Worm (Caenorhabditis elegans): ENCODE results near the gene T27A1.2.

T27A1.2 gene

DNA sequence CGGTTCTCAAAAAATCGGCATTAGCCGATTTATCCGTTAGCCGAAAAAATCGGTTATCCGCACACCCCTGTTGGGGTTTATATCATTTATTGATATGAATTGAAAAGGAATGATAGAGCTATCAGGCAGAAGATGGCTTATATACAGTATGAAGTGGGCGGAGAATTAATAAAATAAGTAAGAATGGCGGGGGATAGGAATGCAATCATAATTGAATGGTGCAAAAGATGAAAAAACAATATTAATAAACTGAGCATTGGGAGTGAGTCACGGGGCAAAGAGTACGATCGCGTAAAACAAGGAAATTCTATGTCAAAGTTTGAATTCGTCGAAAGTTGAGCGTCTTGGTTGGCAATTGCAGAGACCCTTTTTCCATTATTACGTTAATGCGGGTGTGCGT is at the start of gene T27A1.2:
TSS of gene T27A1.2 (minus strand) at position 101 of the 400 bp plus-strand sequence.
- TF ChIP-seq mml-1 (tag; optimal IDR thresholded peaks at IDR 0.05) (no peak), nhr-43 (tag; optimal IDR thresholded peaks at IDR 0.05; ENCODE audit: poor library complexity, severe bottlenecking) (no peak), snpc-4 (tag; optimal IDR thresholded peaks at IDR 0.05) (no peak), ceh-82 (tag; optimal IDR thresholded peaks at IDR 0.05) (no peak), egl-5 (tag; optimal IDR thresholded peaks at IDR 0.05) (no peak), ZK546.5 (tag; optimal IDR thresholded peaks at IDR 0.05) (no peak), mdl-1 (tag; optimal IDR thresholded peaks at IDR 0.05) (no peak), fkh-2 (tag; optimal IDR thresholded peaks at IDR 0.05) (no peak), tbx-2 (tag; optimal IDR thresholded peaks at IDR 0.05) (no peak), elt-2 (tag; optimal IDR thresholded peaks at IDR 0.05) (no peak), ceh-28 (tag; optimal IDR thresholded peaks at IDR 0.05) (no peak), nhr-28 (tag; optimal IDR thresholded peaks at IDR 0.05) (no peak), nhr-76 (tag; optimal IDR thresholded peaks at IDR 0.05) (no peak), elt-1 (tag; optimal IDR thresholded peaks at IDR 0.05) (no peak), nfya-1 (tag; optimal IDR thresholded peaks at IDR 0.05; ENCODE audit: insufficient read depth) (no peak), ztf-4 (tag; optimal IDR thresholded peaks at IDR 0.05) (no peak), pqm-1 (tag; optimal IDR thresholded peaks at IDR 0.05) (no peak)

DNA sequence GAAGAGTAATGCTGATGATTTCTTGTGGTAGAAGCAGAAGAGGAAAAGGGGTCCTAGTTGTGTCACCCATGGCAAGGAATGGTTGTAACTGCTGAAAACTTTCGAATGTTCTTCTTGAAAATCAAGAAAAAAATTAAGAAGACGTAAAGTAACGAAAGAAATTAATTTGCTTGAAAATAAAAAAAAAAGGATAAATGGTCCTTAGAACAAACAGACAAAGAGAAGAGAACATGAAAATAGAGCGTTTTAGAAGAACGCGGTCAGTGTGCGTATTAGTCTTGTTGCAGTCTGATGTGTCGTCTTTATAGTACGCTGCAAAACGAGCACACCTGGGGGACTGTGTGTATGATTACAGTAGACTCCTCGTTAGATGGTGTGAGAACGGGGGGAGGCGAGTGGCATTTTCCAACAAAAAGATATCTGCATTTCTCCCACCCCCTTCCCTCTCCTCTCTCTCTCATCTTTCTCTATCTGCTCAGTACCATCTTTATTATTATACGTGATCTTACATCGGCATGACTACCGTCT is 47.7 kb upstream of the T27A1.2 start, which contains the start of the genes W08F4.12 and W08F4.13:
TSS of gene W08F4.12 (minus strand) at position 101 of the 528 bp plus-strand sequence.
TSS of gene W08F4.13 (plus strand) at position 478 of the 528 bp plus-strand sequence.
- TF ChIP-seq nfya-1 (tag; optimal IDR thresholded peaks at IDR 0.05; ENCODE audit: insufficient read depth) (no peak), ceh-9 (tag; optimal IDR thresholded peaks at IDR 0.05) (no peak), elt-2 (tag; optimal IDR thresholded peaks at IDR 0.05) (no peak), tbx-2 (tag; optimal IDR thresholded peaks at IDR 0.05) (no peak), mdl-1 (tag; optimal IDR thresholded peaks at IDR 0.05) (no peak), lin-39 (tag; optimal IDR thresholded peaks at IDR 0.05) (no peak), jun-1 (tag; optimal IDR thresholded peaks at IDR 0.05) (no peak), ZK546.5 (tag; optimal IDR thresholded peaks at IDR 0.05) (no peak)

DNA sequence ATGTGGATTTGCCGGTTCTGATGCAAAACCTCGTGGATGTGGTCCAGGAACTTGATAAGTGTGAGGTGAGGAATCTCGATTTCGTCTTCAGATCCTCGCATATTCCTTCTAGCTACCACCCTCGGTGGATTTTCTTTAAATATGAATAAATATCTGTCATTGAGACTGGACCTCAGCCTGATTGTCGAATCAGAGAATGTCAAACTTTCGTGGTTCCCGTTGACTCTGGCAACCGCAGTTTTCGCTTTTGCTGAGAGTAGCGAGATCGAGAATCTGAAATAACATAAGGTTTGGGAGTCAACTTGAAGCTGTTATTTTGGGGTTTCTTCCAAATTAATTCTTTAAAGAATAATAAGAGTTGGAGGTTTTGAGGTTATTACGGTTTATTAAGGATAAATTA is 46.0 kb upstream of the T27A1.2 start, which contains the start of gene fbxb-14:
TSS of gene fbxb-14 (minus strand) at position 101 of the 400 bp plus-strand sequence.
- TF ChIP-seq nhr-25 (tag; optimal IDR thresholded peaks at IDR 0.05): no peak
- no peak for TF ChIP-seq lin-39 (tag; optimal IDR thresholded peaks at IDR 0.05)
- TF ChIP-seq aly-2 (tag; optimal IDR thresholded peaks at IDR 0.05): no peak
- no peak for TF ChIP-seq nhr-12 (tag; optimal IDR thresholded peaks at IDR 0.05)
- no peak for TF ChIP-seq hmg-11 (tag; optimal IDR thresholded peaks at IDR 0.05)
- TF ChIP-seq snpc-4 (tag; optimal IDR thresholded peaks at IDR 0.05): no peak

DNA sequence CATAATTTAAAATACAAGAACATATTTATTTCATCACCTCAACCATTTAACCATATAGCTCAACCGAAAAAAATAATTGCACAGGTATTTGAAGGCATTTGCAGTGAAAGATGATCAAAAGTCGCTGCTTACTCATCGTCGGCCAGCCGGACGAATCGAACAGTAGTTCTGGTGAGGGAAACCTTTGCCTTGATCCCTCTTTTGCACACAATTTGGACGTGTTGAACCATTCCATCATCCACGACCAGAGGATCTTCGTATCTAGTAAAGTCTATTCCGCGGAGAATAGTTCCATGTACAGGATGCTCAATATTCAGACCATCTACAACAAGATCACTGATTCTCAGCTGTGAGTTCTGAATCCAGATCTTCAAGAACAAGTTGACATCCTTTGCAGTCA is 45.3 kb upstream of the T27A1.2 start:
- TF ChIP-seq fos-1 (tag; optimal IDR thresholded peaks at IDR 0.05) (no peak), daf-12 (tag; optimal IDR thresholded peaks at IDR 0.05) (no peak), lsy-12 (tag; optimal IDR thresholded peaks at IDR 0.05) (no peak), lin-39 (tag; optimal IDR thresholded peaks at IDR 0.05) (no peak), pha-4 (tag; optimal IDR thresholded peaks at IDR 0.05) (no peak), nhr-43 (tag; optimal IDR thresholded peaks at IDR 0.05; ENCODE audit: poor library complexity, severe bottlenecking) (no peak), mdl-1 (tag; optimal IDR thresholded peaks at IDR 0.05) (no peak), fkh-2 (tag; optimal IDR thresholded peaks at IDR 0.05) (no peak), tbx-2 (tag; optimal IDR thresholded peaks at IDR 0.05) (no peak), aly-2 (tag; optimal IDR thresholded peaks at IDR 0.05) (no peak), egl-5 (tag; optimal IDR thresholded peaks at IDR 0.05) (no peak)

DNA sequence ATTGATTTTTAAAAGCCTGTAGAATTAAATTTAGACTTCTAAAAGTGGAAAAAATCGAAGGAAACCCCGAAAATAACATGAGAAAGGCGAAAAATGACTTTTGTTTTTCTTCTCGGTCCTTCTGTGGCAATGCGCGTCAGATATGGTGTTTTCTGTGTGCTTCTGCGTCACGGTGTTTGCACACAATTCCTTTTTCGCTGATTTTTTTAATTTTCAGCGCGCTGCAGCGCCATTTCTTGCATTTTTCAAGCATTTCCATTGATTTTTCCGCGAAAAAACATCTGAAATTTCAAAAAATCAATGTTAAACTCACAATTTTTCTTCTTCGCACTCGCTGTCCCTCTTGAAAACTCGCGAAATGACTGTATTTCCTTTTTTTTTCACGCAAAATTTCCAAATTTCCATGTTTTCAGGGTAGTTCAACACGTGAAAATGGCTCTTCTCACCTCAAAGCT is 43.5 kb upstream of the T27A1.2 start, which contains the start of the genes cdc-37 and W08F4.3:
TSS of gene cdc-37 (minus strand) at position 405 of the 455 bp plus-strand sequence.
TSS of gene W08F4.3 (plus strand) at position 414 of the 455 bp plus-strand sequence.
- peak; percentile 44 for TF ChIP-seq hmg-11 (tag; optimal IDR thresholded peaks at IDR 0.05)
- TF ChIP-seq lin-15B (tag; optimal IDR thresholded peaks at IDR 0.05): peak; percentile 16
- no peak for TF ChIP-seq ceh-9 (tag; optimal IDR thresholded peaks at IDR 0.05)

DNA sequence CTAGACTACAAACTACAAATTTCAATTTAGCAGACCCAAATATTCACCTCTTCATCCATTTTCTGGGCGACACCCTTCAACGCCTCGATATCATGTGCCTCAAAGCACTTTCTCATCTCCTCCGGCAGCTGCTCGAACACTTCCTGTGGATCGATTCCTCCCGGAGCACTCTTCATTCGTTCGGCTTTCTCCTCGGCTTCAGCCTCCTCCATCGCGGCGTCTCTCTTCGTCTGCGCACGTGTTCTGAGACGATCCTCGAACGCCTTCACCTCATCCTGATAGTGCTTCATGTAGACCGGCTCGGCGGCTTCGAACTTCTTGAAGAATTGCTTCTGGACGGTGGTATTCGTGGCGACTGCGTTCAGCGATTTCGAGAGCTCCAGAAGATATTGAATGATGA is 42.1 kb upstream of the T27A1.2 start:
- TF ChIP-seq snpc-4 (tag; optimal IDR thresholded peaks at IDR 0.05): no peak
- TF ChIP-seq mml-1 (tag; optimal IDR thresholded peaks at IDR 0.05): no peak
- TF ChIP-seq egl-27 (tag; optimal IDR thresholded peaks at IDR 0.05): no peak
- TF ChIP-seq zag-1 (tag; optimal IDR thresholded peaks at IDR 0.05): no peak
